Worm (Caenorhabditis elegans) whole organism, L4/young adult: ENCODE measurements around the gene flp-1.

Experiments
- W03F9.2 ChIP-seq: fragments of 150-350 bp; optimal IDR thresholded peaks from 2 replicates; lab custom pipeline; 2014; ENCODE audit warnings: missing biosample characterization, missing genetic modification characterization
- him-1 ChIP-seq: sonication (generic microtip); optimal IDR thresholded peaks from 2 replicates; lab custom pipeline; 2016; ENCODE audit warnings: missing genotype, missing genetic modification reagents, missing genetic modification characterization, missing compliant biosample characterization

DNA sequence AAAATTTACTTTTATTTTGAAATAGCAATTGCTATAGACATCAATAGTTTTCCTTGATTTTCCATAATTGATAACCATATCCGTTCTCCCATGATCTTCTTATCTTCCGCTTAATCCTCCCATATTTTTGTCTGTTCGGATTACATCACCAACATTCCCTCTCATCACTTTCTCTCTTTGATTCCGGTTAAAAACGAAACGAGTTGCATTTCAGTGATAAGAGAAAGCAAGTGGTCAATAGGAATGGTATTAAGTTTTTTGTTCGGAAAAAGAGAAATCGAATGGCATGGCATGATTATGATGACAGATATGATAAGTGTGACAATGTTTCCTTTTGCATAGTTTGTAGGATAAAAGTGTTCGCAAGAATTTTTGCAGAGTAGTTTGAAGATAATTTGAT lies 32.5 kb upstream of the flp-1 start:
- no peak for TF ChIP-seq him-1 (tag; lab: Kevin White, UChicago)
- TF ChIP-seq W03F9.2 (tag; lab: Kevin White, UChicago), result no peak
